Worm (Caenorhabditis elegans): ENCODE results near the gene F10C5.3.
A peak's percentile ranks its signal among the peaks of the same experiment; 100 is the strongest.

The F10C5.3 gene

DNA sequence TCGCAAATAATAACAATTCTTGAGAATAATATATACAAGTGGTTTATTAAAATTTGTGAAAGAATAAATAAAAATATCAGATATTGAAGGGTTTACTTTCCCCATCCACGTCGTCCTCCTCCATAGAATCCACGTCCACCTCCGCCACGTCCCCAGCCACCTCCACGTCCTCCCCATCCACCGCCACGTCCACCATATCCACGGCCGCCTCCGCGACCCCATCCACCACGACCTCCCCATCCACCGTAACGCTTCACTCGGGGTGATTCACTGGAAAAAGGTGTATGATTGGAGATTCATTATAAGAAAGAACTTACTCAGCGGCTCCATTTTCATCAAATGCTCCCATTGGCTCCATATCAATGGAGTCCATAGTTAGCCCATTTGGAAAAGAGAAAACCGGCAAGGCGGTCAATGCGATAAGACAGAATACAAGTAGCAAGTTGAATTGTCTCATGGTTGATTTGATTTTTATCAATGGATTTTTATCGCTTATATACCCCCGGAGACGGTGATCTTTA, 2.5 kb downstream of the F10C5.3 start, which contains the start of gene nlp-32:
Gene nlp-32, minus strand, starts transcription at position 471 of the 521 bp plus-strand sequence.
- no peak for TF ChIP-seq nhr-23 (tag; optimal IDR thresholded peaks at IDR 0.05)
- no peak for TF ChIP-seq nhr-237 (tag; optimal IDR thresholded peaks at IDR 0.05)
- no peak for TF ChIP-seq egl-5 (tag; optimal IDR thresholded peaks at IDR 0.05)
- TF ChIP-seq fkh-2 (tag; optimal IDR thresholded peaks at IDR 0.05): no peak
- TF ChIP-seq nhr-12 (tag; optimal IDR thresholded peaks at IDR 0.05): no peak
- no peak for TF ChIP-seq sea-2 (GFP tag; optimal IDR thresholded peaks at IDR 0.05)
- no peak for TF ChIP-seq eor-1 (tag; optimal IDR thresholded peaks at IDR 0.05)

DNA sequence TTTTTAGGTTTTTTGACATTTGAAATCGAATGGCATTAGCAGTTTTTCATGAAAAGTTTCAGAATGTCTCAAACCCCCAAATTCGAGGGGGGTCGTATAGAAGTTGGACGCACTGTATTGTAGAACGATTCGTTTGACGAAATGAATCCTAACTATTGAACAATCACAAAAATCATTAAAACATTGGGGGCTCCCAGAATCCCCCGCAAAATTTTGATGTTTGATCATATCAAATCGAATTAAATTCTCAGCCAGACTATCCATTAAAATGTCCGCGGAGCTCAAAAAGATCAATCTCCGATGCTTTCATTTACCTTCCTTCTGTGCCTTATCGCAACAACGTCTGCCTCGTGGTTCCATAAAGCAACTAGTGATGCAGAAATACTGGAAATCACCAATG, 4.8 kb downstream of the F10C5.3 start, which contains the start of gene F30H5.5:
Gene F30H5.5, plus strand, starts transcription at position 301 of the 400 bp plus-strand sequence.
- no peak for TF ChIP-seq nfya-1 (tag; optimal IDR thresholded peaks at IDR 0.05; ENCODE audit: insufficient read depth)
- TF ChIP-seq ama-1 (optimal IDR thresholded peaks at IDR 0.05): no peak
- no peak for TF ChIP-seq nhr-43 (tag; optimal IDR thresholded peaks at IDR 0.05; ENCODE audit: poor library complexity, severe bottlenecking)
- TF ChIP-seq elt-3 (tag; optimal IDR thresholded peaks at IDR 0.05): no peak
- TF ChIP-seq lsy-12 (tag; optimal IDR thresholded peaks at IDR 0.05): no peak
- no peak for TF ChIP-seq aly-2 (tag; optimal IDR thresholded peaks at IDR 0.05)
- TF ChIP-seq nhr-67 (tag; optimal IDR thresholded peaks at IDR 0.05): no peak
- no peak for TF ChIP-seq tbx-2 (tag; optimal IDR thresholded peaks at IDR 0.05)
- TF ChIP-seq ceh-82 (tag; optimal IDR thresholded peaks at IDR 0.05): no peak
- no peak for TF ChIP-seq nhr-77 (tag; optimal IDR thresholded peaks at IDR 0.05)
- no peak for TF ChIP-seq fkh-10 (GFP tag; optimal IDR thresholded peaks at IDR 0.05)
- no peak for TF ChIP-seq eor-1 (tag; optimal IDR thresholded peaks at IDR 0.05)
- TF ChIP-seq unc-39 (tag; optimal IDR thresholded peaks at IDR 0.05): no peak
- no peak for TF ChIP-seq mdl-1 (tag; optimal IDR thresholded peaks at IDR 0.05)

DNA sequence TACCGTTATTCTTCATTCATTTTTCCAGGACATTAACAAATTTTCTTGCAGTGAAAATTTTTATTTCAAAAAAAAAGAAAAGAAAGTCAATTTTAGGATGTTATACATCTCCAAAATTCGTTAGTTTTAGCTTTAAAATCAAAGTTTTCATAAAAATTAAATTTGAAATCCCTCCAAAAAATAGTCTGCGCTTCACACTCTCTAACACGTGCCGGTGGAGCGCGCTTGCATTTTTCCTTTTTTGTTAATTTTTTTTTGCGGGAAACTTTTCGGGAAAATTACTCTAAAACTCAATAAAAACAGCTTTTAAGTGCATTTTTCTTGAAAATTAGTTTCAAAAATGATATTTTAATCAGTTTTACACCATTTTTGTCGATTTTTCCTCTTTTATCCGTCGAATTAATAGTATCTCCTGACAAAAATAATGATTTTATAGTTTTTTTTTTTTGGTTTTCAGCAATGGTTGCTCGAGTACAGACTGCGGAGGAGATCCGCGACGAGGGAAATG, 7.5 kb downstream of the F10C5.3 start, which contains the start of gene unc-45:
Gene unc-45, plus strand, starts transcription at position 458 of the 508 bp plus-strand sequence.
- TF ChIP-seq elt-1 (tag; optimal IDR thresholded peaks at IDR 0.05) (no peak), lin-15B (tag; optimal IDR thresholded peaks at IDR 0.05) (peak; percentile 48), nhr-23 (tag; optimal IDR thresholded peaks at IDR 0.05) (peak; percentile 24), skn-1 (tag; optimal IDR thresholded peaks at IDR 0.05) (no peak), nfya-1 (tag; optimal IDR thresholded peaks at IDR 0.05; ENCODE audit: insufficient read depth) (peak; percentile 67), pha-4 (tag; optimal IDR thresholded peaks at IDR 0.05) (peak; percentile 63), lsy-12 (tag; optimal IDR thresholded peaks at IDR 0.05) (no peak), nhr-28 (tag; optimal IDR thresholded peaks at IDR 0.05) (no peak), nhr-67 (tag; optimal IDR thresholded peaks at IDR 0.05) (no peak)

DNA sequence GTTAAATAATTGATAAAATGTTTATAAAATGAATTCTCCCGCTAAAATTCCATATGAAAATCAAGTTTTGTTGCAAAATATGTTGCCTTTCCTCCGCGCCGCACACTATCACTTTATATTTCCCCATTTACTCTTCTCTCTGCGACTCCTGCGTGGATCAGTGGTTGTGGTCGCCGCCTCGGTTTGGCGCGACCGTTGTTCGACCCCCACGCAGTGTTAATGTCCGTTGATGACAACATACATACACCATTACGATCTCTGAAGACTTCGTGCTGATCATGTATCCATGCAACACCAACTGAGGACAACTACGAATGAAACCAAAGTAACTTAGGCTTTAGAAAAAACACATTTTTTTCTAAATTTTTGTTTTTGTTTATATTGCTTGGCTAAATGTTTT, 18.9 kb downstream of the F10C5.3 start:
- TF ChIP-seq egl-5 (tag; optimal IDR thresholded peaks at IDR 0.05): peak; percentile 80
- TF ChIP-seq tbx-2 (tag; optimal IDR thresholded peaks at IDR 0.05): peak; percentile 80
- peak; percentile 67 for TF ChIP-seq skn-1 (tag; optimal IDR thresholded peaks at IDR 0.05)
- peak; percentile 24 for TF ChIP-seq egl-27 (tag; optimal IDR thresholded peaks at IDR 0.05)
- TF ChIP-seq fkh-10 (GFP tag; optimal IDR thresholded peaks at IDR 0.05): no peak
- no peak for TF ChIP-seq aly-2 (tag; optimal IDR thresholded peaks at IDR 0.05)
- TF ChIP-seq hmg-11 (tag; optimal IDR thresholded peaks at IDR 0.05): peak; percentile 93
- TF ChIP-seq pha-4 (tag; optimal IDR thresholded peaks at IDR 0.05): peak; percentile 82
- TF ChIP-seq ztf-4 (tag; optimal IDR thresholded peaks at IDR 0.05): no peak
- TF ChIP-seq nhr-76 (tag; optimal IDR thresholded peaks at IDR 0.05): no peak
- TF ChIP-seq mdl-1 (tag; optimal IDR thresholded peaks at IDR 0.05): no peak
- TF ChIP-seq lsy-12 (tag; optimal IDR thresholded peaks at IDR 0.05): peak; percentile 66
- TF ChIP-seq ama-1 (optimal IDR thresholded peaks at IDR 0.05): peak; percentile 17
- peak; percentile 47 for TF ChIP-seq pqm-1 (tag; optimal IDR thresholded peaks at IDR 0.05)
- peak; percentile 89 for TF ChIP-seq nhr-43 (tag; optimal IDR thresholded peaks at IDR 0.05; ENCODE audit: poor library complexity, severe bottlenecking)
- TF ChIP-seq jun-1 (tag; optimal IDR thresholded peaks at IDR 0.05): no peak
- no peak for TF ChIP-seq nhr-28 (tag; optimal IDR thresholded peaks at IDR 0.05)
- no peak for TF ChIP-seq nhr-237 (tag; optimal IDR thresholded peaks at IDR 0.05)
- peak; percentile 72 for TF ChIP-seq nhr-23 (tag; optimal IDR thresholded peaks at IDR 0.05)
- TF ChIP-seq sea-2 (GFP tag; optimal IDR thresholded peaks at IDR 0.05): no peak
- peak; percentile 95 for TF ChIP-seq lin-39 (tag; optimal IDR thresholded peaks at IDR 0.05)
- peak; percentile 57 for TF ChIP-seq snpc-4 (tag; optimal IDR thresholded peaks at IDR 0.05)
- TF ChIP-seq R02D3.7 (tag; optimal IDR thresholded peaks at IDR 0.05): peak; percentile 2
- peak; percentile 29 for TF ChIP-seq nhr-77 (tag; optimal IDR thresholded peaks at IDR 0.05)
- no peak for TF ChIP-seq fos-1 (tag; optimal IDR thresholded peaks at IDR 0.05)
- peak; percentile 9 for TF ChIP-seq ceh-82 (tag; optimal IDR thresholded peaks at IDR 0.05)
- peak in 1 of 3 experiments; percentile 58 for TF ChIP-seq elt-3 (tag; optimal IDR thresholded peaks at IDR 0.05)
- TF ChIP-seq elt-2 (tag; optimal IDR thresholded peaks at IDR 0.05): peak; percentile 63
- no peak for TF ChIP-seq nhr-25 (tag; optimal IDR thresholded peaks at IDR 0.05)
- TF ChIP-seq ztf-11 (tag; optimal IDR thresholded peaks at IDR 0.05): no peak
- peak; percentile 23 for TF ChIP-seq lin-15B (tag; optimal IDR thresholded peaks at IDR 0.05)
